Fruit fly (Drosophila melanogaster): ENCODE measurements around the gene Or9a.

DNA sequence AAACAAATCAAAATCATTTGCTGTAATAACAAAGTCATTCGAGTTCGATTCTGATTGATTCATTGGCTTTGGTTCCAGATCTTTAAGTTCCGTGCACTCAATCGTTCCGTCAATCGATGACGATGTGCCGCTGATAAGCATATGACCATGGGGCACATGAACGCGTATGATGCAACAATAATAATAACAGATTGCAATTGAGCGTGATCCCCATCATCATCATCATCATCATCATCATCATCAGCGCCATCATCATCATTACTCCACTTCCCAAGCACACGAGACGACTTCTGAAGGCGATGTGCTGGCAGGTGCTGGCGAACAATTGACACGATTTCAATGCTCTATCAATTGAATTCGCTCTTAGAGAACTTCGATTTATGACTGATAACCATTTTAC is 36.8 kb upstream of the Or9a start:
- TF ChIP-seq psq (optimal IDR thresholded peaks at IDR 0.05), result no peak
- no peak for TF ChIP-seq h (optimal IDR thresholded peaks at IDR 0.05)
- TF ChIP-seq insv (optimal IDR thresholded peaks at IDR 0.05), result no peak
- TF ChIP-seq Myc (optimal IDR thresholded peaks at IDR 0.05), result no peak
- TF ChIP-seq Sin3A (optimal IDR thresholded peaks at IDR 0.05), result no peak
